Worm (Caenorhabditis elegans): ENCODE results near the gene srw-142.

DNA sequence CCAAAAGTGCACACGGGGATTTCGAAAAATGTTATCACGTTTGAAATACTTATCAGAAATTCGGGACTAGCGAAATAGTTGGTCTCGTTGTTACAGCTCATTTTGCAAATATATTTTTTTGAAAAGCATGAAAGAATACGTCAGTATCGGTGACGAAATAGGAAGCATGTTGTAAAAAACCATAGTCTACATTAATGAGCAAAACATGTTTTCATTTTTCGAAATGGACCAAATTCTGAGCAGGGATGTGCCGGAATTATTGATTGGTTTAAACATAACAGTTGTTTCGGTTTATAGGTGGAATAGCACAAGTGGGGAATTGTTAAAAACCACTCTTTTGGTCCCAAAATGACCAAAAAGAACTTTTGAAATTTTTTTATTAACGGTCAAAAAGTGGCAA lies 24.0 kb downstream of the srw-142 start, which contains the start of gene srh-247:
- TF ChIP-seq rnt-1 (tag; optimal IDR thresholded peaks at IDR 0.05) (no peak), nhr-11 (tag; optimal IDR thresholded peaks at IDR 0.05) (no peak)
